Worm (Caenorhabditis elegans) whole organism, L4 larva: ENCODE measurements around the gene Y32B12A.5.

ENCODE experiments used
- F26F4.8 ChIP-seq: fragments of 200-800 bp; sonication (Bioruptor generic); conservative IDR thresholded peaks from 2 replicates; pipeline ENCODE4 v1.3.6; 2022; ENCODE audit warnings: missing genetic modification characterization, missing compliant biosample characterization
- R02D3.7 ChIP-seq: fragments of 150-350 bp; sonication (generic microtip); optimal IDR thresholded peaks from 3 replicates; lab custom pipeline; 2014; ENCODE audit warnings: missing biosample characterization, missing genetic modification characterization
- T20F7.1 ChIP-seq: fragments of 200-800 bp; sonication (Bioruptor generic); optimal IDR thresholded peaks from 2 replicates; lab custom pipeline; 2018; ENCODE audit warnings: mild to moderate bottlenecking, missing genetic modification characterization, missing compliant biosample characterization
- T26A8.4 ChIP-seq: fragments of 200-800 bp; sonication (Bioruptor generic); IDR thresholded peaks from 2 replicates; pipeline ENCODE4 v1.3.6; 2022; ENCODE audit warnings: missing genetic modification characterization, missing compliant biosample characterization
- aly-2 ChIP-seq: sonication (generic microtip); optimal IDR thresholded peaks from 2 replicates; lab custom pipeline; 2018; ENCODE audit warnings: missing biosample characterization, missing genetic modification characterization
- ceh-28 ChIP-seq: fragments of 150-350 bp; optimal IDR thresholded peaks from 2 replicates; lab custom pipeline; 2014; ENCODE audit warnings: missing biosample characterization, missing genetic modification reagents, missing genetic modification characterization
- ctbp-1 ChIP-seq: fragments of 200-800 bp; sonication (Bioruptor generic); IDR thresholded peaks from 2 replicates; pipeline ENCODE4 v1.3.6; 2022; ENCODE audit warnings: missing genetic modification reagents, missing genetic modification characterization, missing compliant biosample characterization
- daf-16 ChIP-seq, 3 experiments: sonication (generic microtip); optimal IDR thresholded peaks; 2 replicates each; lab custom pipeline; 2016 to 2017; ENCODE audit warnings: missing genetic modification characterization in 3 of 3, missing genetic modification reagents in 3 of 3, mild to moderate bottlenecking in 2 of 3, missing compliant biosample characterization in 2 of 3, missing biosample characterization in 1 of 3, moderate library complexity in 1 of 3
- daf-8 ChIP-seq: fragments of 200-800 bp; sonication (Bioruptor generic); IDR thresholded peaks from 2 replicates; pipeline ENCODE4 v1.3.6; 2022; ENCODE audit warnings: missing genetic modification characterization, missing compliant biosample characterization
- dmd-9 ChIP-seq: fragments of 200-800 bp; sonication (Bioruptor generic); IDR thresholded peaks from 2 replicates; pipeline ENCODE4 v1.3.6; 2022; ENCODE audit warnings: missing genetic modification reagents, missing genetic modification characterization, missing compliant biosample characterization
- dpl-1 ChIP-seq: fragments of 150-350 bp; optimal IDR thresholded peaks from 2 replicates; lab custom pipeline; 2014; ENCODE audit warnings: missing biosample characterization, missing genetic modification reagents, missing genetic modification characterization
- dve-1 ChIP-seq: sonication (generic microtip); optimal IDR thresholded peaks from 2 replicates; lab custom pipeline; 2017; ENCODE audit warnings: antibody characterized with exemption, mild to moderate bottlenecking, missing genetic modification characterization, missing compliant biosample characterization; ENCODE audit not compliant: insufficient read depth
- egl-27 ChIP-seq: sonication (generic microtip); optimal IDR thresholded peaks from 3 replicates; lab custom pipeline; 2017; ENCODE audit warnings: missing biosample characterization, missing genetic modification reagents, missing genetic modification characterization
- hlh-30 ChIP-seq: sonication (generic microtip); optimal IDR thresholded peaks from 2 replicates; lab custom pipeline; 2017; ENCODE audit warnings: antibody characterized with exemption, mild to moderate bottlenecking, missing genetic modification characterization, missing compliant biosample characterization; ENCODE audit not compliant: insufficient read depth
- lim-7 ChIP-seq: fragments of 200-800 bp; sonication (Bioruptor generic); IDR thresholded peaks from 2 replicates; pipeline ENCODE4 v1.3.6; 2022; ENCODE audit warnings: missing genetic modification characterization, missing compliant biosample characterization
- mdl-1 ChIP-seq, 2 experiments: fragments of 150-350 bp in 1 of 2; sonication (generic microtip) in 1 of 2; optimal IDR thresholded peaks; 2 replicates each; lab custom pipeline; 2014 to 2017; ENCODE audit warnings: missing biosample characterization in 2 of 2, missing genetic modification characterization in 2 of 2
- mes-2 ChIP-seq: sonication (generic microtip); optimal IDR thresholded peaks from 2 replicates; lab custom pipeline; 2016; ENCODE audit warnings: missing genotype, mild to moderate bottlenecking, missing genetic modification characterization, missing compliant biosample characterization; ENCODE audit not compliant: poor library complexity, severe bottlenecking
- nhr-11 ChIP-seq: fragments of 150-350 bp; optimal IDR thresholded peaks from 2 replicates; lab custom pipeline; 2014; ENCODE audit warnings: missing biosample characterization, missing genetic modification characterization
- nhr-48 ChIP-seq: sonication (generic microtip); optimal IDR thresholded peaks from 2 replicates; lab custom pipeline; 2016; ENCODE audit warnings: mild to moderate bottlenecking, missing genetic modification characterization, missing compliant biosample characterization
- pha-4 ChIP-seq, 2 experiments: fragments of 150-350 bp in 1 of 2; fragments of 200-800 bp in 1 of 2; sonication (Bioruptor generic) in 1 of 2; IDR thresholded peaks in 1 of 2; optimal IDR thresholded peaks in 1 of 2; 2 replicates each; pipeline versions ENCODE4 v1.3.6 to Lab custom; 2014 to 2022; ENCODE audit warnings: missing genetic modification characterization in 2 of 2, missing genetic modification reagents in 2 of 2, missing biosample characterization in 1 of 2, missing compliant biosample characterization in 1 of 2
- rbr-2 ChIP-seq: sonication (generic microtip); optimal IDR thresholded peaks from 2 replicates; lab custom pipeline; 2016; ENCODE audit warnings: missing genotype, missing genetic modification characterization, missing compliant biosample characterization
- skn-1 ChIP-seq: fragments of 150-350 bp; optimal IDR thresholded peaks from 2 replicates; lab custom pipeline; 2014; ENCODE audit warnings: missing biosample characterization, missing genetic modification characterization
- tag-97 ChIP-seq: fragments of 200-800 bp; sonication (Bioruptor generic); IDR thresholded peaks from 2 replicates; pipeline ENCODE4 v1.3.6; 2022; ENCODE audit warnings: missing genetic modification characterization, missing compliant biosample characterization
- unc-39 ChIP-seq: sonication (generic microtip); optimal IDR thresholded peaks from 2 replicates; lab custom pipeline; 2017; ENCODE audit warnings: missing biosample characterization, missing genetic modification characterization
- unc-62 ChIP-seq, 3 experiments: fragments of 150-350 bp in 1 of 3; sonication (generic microtip); optimal IDR thresholded peaks in 2 of 3; peaks in 1 of 3; 1 replicate in 1 of 3; 2 replicates in 2 of 3; lab custom pipeline; 2014 to 2017; ENCODE audit warnings: missing biosample characterization in 3 of 3, missing genetic modification characterization in 3 of 3, missing genetic modification reagents in 3 of 3, missing genotype in 1 of 3
- zag-1 ChIP-seq: fragments of 150-350 bp; optimal IDR thresholded peaks from 2 replicates; lab custom pipeline; 2014; ENCODE audit warnings: missing biosample characterization, missing genetic modification characterization
- zip-11 ChIP-seq: fragments of 200-800 bp; sonication (Bioruptor generic); IDR thresholded peaks from 2 replicates; pipeline ENCODE4 v1.3.6; 2022; ENCODE audit warnings: missing genetic modification characterization, missing compliant biosample characterization
- zip-2 ChIP-seq: fragments of 150-350 bp; optimal IDR thresholded peaks from 2 replicates; lab custom pipeline; 2014; ENCODE audit warnings: missing biosample characterization, missing genetic modification characterization

The Y32B12A.5 gene

DNA sequence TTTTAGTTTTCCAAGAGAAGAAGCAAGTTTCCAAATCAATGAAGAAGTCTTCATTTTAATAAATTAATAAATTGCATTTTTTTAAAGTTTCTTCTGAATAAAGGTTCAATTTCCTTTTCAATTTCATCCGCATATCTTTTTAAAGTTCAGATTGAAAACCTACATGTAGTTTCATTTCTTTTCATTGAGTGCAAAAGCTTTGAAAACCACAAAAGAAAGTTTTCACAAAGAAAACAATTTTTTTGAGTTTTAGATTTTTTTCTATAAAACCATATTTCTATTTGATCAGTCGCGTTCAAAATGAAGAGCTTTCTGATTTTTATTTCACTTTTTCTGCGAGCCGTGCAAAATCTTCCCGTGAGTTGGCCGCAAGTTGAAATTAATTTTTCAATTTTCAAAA lies 41.7 kb downstream of the Y32B12A.5 start, which contains the start of gene T08G3.6:
T08G3.6 (plus strand) TSS at position 301 of the 400 bp plus-strand sequence.
- no peak for TF ChIP-seq T20F7.1 (GFP tag; lab: Kevin White, UChicago)
- TF ChIP-seq dmd-9 (GFP tag; lab: Robert Waterston, UW): no peak
- TF ChIP-seq aly-2 (tag; lab: Kevin White, UChicago): no peak
- TF ChIP-seq dve-1 (tag; lab: Kevin White, UChicago): no peak
- TF ChIP-seq hlh-30: no peak
- TF ChIP-seq skn-1 (tag; lab: Kevin White, UChicago): no peak
- no peak for TF ChIP-seq ctbp-1 (GFP tag; lab: Robert Waterston, UW)
- no peak for TF ChIP-seq mes-2 (tag; lab: Kevin White, UChicago)
- no peak for TF ChIP-seq daf-16 (GFP tag; optimal IDR thresholded peaks at IDR 0.05; lab: Kevin White, UChicago)
- no peak for TF ChIP-seq daf-16 (tag; optimal IDR thresholded peaks at IDR 0.05; lab: Kevin White, UChicago)
- no peak for TF ChIP-seq egl-27 (tag; lab: Kevin White, UChicago)
- no peak for TF ChIP-seq rbr-2 (tag; lab: Kevin White, UChicago)
- TF ChIP-seq zip-11: no peak
- no peak for TF ChIP-seq T26A8.4 (GFP tag; lab: Robert Waterston, UW)
- no peak for TF ChIP-seq pha-4 (GFP tag; IDR thresholded peaks at IDR 0.05; lab: Robert Waterston, UW)
- no peak for TF ChIP-seq pha-4 (tag; optimal IDR thresholded peaks at IDR 0.05; lab: Kevin White, UChicago)
- no peak for TF ChIP-seq unc-39 (tag; lab: Kevin White, UChicago)
- no peak for TF ChIP-seq lim-7 (GFP tag; lab: Robert Waterston, UW)
- TF ChIP-seq tag-97 (GFP tag; lab: Robert Waterston, UW): no peak

DNA sequence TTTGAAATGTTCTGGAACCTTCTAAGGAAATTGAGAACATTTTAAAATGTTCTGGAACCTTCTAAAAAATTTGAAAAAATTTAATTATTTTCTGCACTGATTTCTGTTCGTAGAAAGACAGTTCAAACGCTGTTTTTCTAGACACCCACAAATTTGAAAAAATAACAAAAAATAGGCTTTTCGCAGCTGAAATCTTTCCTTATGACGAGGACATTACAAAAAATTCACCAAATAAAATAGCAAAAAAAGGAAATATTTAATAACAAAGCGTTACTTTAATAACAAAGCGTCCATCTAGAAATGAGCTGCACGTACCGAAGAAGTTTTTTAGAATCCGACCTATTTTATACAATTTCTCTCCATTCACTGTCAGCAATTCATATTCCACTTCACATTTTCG lies 43.7 kb downstream of the Y32B12A.5 start, which contains the start of gene srh-141:
srh-141 (plus strand) TSS at position 301 of the 400 bp plus-strand sequence.
- TF ChIP-seq zip-2 (no peak), nhr-48 (tag; lab: Kevin White, UChicago) (no peak), daf-8 (GFP tag; lab: Robert Waterston, UW) (no peak), mdl-1 (tag; optimal IDR thresholded peaks at IDR 0.05; lab: Kevin White, UChicago) (no peak), unc-62 (GFP tag; optimal IDR thresholded peaks at IDR 0.05 in 1 of 2; lab: Kevin White, UChicago) (peak in 1 of 2 experiments; percentile 60), unc-62 (tag; optimal IDR thresholded peaks at IDR 0.05; lab: Kevin White, UChicago) (no peak), nhr-11 (tag; lab: Kevin White, UChicago) (no peak)

DNA sequence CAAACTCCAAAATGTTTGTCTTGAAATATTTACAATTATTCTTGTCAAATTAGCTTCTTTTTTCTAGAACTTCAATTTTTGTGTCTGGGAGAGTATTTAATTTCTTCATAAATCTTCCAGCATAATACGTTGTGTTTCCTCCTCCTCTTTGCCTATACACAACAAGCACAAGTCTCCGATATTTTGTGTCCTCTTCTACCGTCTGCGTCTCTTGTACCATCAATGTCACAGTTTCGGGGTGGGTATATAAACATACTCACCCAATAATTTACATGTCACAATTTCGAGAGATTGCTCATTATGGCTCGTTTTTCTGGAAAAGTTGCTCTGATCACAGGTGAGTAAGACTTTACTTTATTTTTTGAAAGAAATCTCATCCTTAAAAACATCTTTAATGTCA lies 49.8 kb downstream of the Y32B12A.5 start, which contains the start of gene F26D2.15:
F26D2.15 (plus strand) TSS at position 301 of the 400 bp plus-strand sequence.
- TF ChIP-seq ceh-28 (tag; lab: Kevin White, UChicago) (no peak), R02D3.7 (tag; lab: Kevin White, UChicago) (no peak), F26F4.8 (no peak), zag-1 (tag; lab: Kevin White, UChicago) (no peak), pha-4 (GFP tag; IDR thresholded peaks at IDR 0.05; lab: Robert Waterston, UW) (no peak), pha-4 (tag; optimal IDR thresholded peaks at IDR 0.05; lab: Kevin White, UChicago) (no peak), dpl-1 (GFP tag; lab: Kevin White, UChicago) (no peak), unc-62 (GFP tag; optimal IDR thresholded peaks at IDR 0.05 in 1 of 2; lab: Kevin White, UChicago) (peak in 1 of 2 experiments; percentile 72), unc-62 (tag; optimal IDR thresholded peaks at IDR 0.05; lab: Kevin White, UChicago) (no peak)
- TF ChIP-seq, all 104 proteins: peak for 1
